Fruit fly (Drosophila melanogaster): ENCODE measurements around the gene CG13010.

DNA sequence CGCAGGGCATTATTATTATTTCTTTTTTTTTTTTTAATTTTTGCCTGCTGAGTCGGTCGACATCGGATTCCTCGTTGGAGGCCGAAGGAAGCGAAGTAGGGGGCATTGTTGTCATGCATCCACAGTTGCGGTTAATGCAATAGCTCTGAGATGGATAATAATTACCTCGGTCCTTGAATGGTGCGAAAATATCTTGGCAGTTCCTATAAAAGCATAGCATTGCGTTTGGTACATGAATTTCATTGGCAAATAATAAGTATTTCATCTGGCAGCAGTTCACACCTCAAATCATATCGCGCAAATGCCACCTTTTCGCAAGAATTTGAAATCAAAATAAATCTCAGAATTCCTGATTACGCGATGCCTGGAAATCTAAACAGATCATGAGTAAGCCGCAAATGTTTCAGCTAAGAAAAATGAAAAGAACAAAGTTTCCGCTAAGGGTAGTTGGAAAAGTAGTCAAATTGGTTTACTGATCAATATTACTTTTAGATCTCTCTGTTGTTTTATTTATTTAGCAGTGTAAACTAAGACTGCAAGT lies 31.6 kb downstream of the CG13010 start:
- no peak for TF ChIP-seq Blimp-1 (GFP tag; optimal IDR thresholded peaks at IDR 0.05)
- peak; percentile 5 for TF ChIP-seq spab (GFP tag; optimal IDR thresholded peaks at IDR 0.05)
- peak; percentile 56 for TF ChIP-seq lz (GFP tag; optimal IDR thresholded peaks at IDR 0.05)
- TF ChIP-seq CG15336 (GFP tag; IDR thresholded peaks at IDR 0.05): no peak
- no peak for TF ChIP-seq CG6854 (GFP tag; optimal IDR thresholded peaks at IDR 0.05)
- no peak for TF ChIP-seq dac (GFP tag; optimal IDR thresholded peaks at IDR 0.05)
- TF ChIP-seq CG8119 (GFP tag; IDR thresholded peaks at IDR 0.05): no peak
- TF ChIP-seq fkh (GFP tag; optimal IDR thresholded peaks at IDR 0.05): no peak

Measured in whole organism, prepupa.